Worm (Caenorhabditis elegans): ENCODE results near the gene srg-8.

The srg-8 gene

ce11 chrIII:6280070-6280596, 25.5 kb upstream of the srg-8 start, which contains the start of gene hmg-1.2 (continued):
- no peak for TF ChIP-seq lir-3 (tag; optimal IDR thresholded peaks at IDR 0.05)
- TF ChIP-seq hlh-30 (tag; optimal IDR thresholded peaks at IDR 0.05; ENCODE audit: insufficient read depth), result peak; percentile 93
- peak; percentile 88 for TF ChIP-seq nhr-28 (tag; optimal IDR thresholded peaks at IDR 0.05)
- TF ChIP-seq mes-2 (tag; optimal IDR thresholded peaks at IDR 0.05; ENCODE audit: poor library complexity, severe bottlenecking), result peak; percentile 66
- peak; percentile 84 for TF ChIP-seq T26A8.4 (GFP tag; IDR thresholded peaks at IDR 0.05)
- TF ChIP-seq ceh-20 (GFP tag; IDR thresholded peaks at IDR 0.05), result 0 out of 2 replicates have a peak, but pooled peaks have one; percentile 44
- no peak for TF ChIP-seq cey-2 (tag; optimal IDR thresholded peaks at IDR 0.05; ENCODE audit: borderline replicate concordance, insufficient read depth)
- TF ChIP-seq mdt-29 (GFP tag; IDR thresholded peaks at IDR 0.05), result no peak
- no peak for TF ChIP-seq nhr-41 (GFP tag; IDR thresholded peaks at IDR 0.05)
- TF ChIP-seq attf-4 (tag; optimal IDR thresholded peaks at IDR 0.05), result no peak
- TF ChIP-seq nhr-48 (tag; optimal IDR thresholded peaks at IDR 0.05), result peak; percentile 68
- TF ChIP-seq unc-62 (GFP tag; optimal IDR thresholded peaks at IDR 0.05 in 1 of 2), result peak in 1 of 2 experiments; percentile 99
- no peak for TF ChIP-seq unc-62 (tag; optimal IDR thresholded peaks at IDR 0.05)
- TF ChIP-seq duxl-1 (tag; optimal IDR thresholded peaks at IDR 0.05; ENCODE audit: poor library complexity), result no peak
- no peak for TF ChIP-seq ztf-11 (tag; optimal IDR thresholded peaks at IDR 0.05)
- no peak for TF ChIP-seq aly-2 (tag; optimal IDR thresholded peaks at IDR 0.05)
- TF ChIP-seq D1046.2 (GFP tag; IDR thresholded peaks at IDR 0.05), result no peak

- no peak for TF ChIP-seq zag-1 (tag; optimal IDR thresholded peaks at IDR 0.05)
- TF ChIP-seq spr-3 (GFP tag; optimal IDR thresholded peaks at IDR 0.05), result no peak
- no peak for TF ChIP-seq daf-19 (GFP tag; conservative IDR thresholded peaks at IDR 0.05)
These were observed 24.8 kb upstream of the srg-8 start for ce11 chrIII:6279453-6279852.

ce11 chrIII:6278301-6278827, 23.7 kb upstream of the srg-8 start, which contains the start of gene C18F10.7:
TSS of gene C18F10.7 (minus strand) at chrIII:6278351.
- TF ChIP-seq rbr-2 (tag; optimal IDR thresholded peaks at IDR 0.05) (peak; percentile 34), Y48G9A.11 (GFP tag; IDR thresholded peaks at IDR 0.05) (peak; percentile 53), unc-130 (GFP tag; optimal IDR thresholded peaks at IDR 0.05) (peak; percentile 61), egl-27 (tag; optimal IDR thresholded peaks at IDR 0.05) (no peak), dpl-1 (GFP tag; optimal IDR thresholded peaks at IDR 0.05) (peak; percentile 42), nhr-11 (tag; optimal IDR thresholded peaks at IDR 0.05) (no peak), F49E8.2 (tag; optimal IDR thresholded peaks at IDR 0.05; ENCODE audit: borderline replicate concordance) (peak; percentile 8), aha-1 (tag) (peak; percentile 94), hlh-11 (tag; optimal IDR thresholded peaks at IDR 0.05) (peak; percentile 69), fkh-10 (GFP tag; optimal IDR thresholded peaks at IDR 0.05) (peak; percentile 9), unc-62 (GFP tag; optimal IDR thresholded peaks at IDR 0.05 in 1 of 2) (peak in 1 of 2 experiments; percentile 70), unc-62 (tag; optimal IDR thresholded peaks at IDR 0.05) (no peak), nhr-6 (tag; optimal IDR thresholded peaks at IDR 0.05) (peak; percentile 21), php-3 (GFP tag; IDR thresholded peaks at IDR 0.05) (0 out of 2 replicates have a peak, but pooled peaks have one; percentile 31), pha-4 (GFP tag; IDR thresholded peaks at IDR 0.05) (no peak), pha-4 (tag; optimal IDR thresholded peaks at IDR 0.05) (peak; percentile 60), lin-15B (tag; optimal IDR thresholded peaks at IDR 0.05) (no peak), dmd-6 (GFP tag; IDR thresholded peaks at IDR 0.05) (peak; percentile 18; the same call in 1 of the 2 replicates), mes-2 (tag; optimal IDR thresholded peaks at IDR 0.05; ENCODE audit: poor library complexity, severe bottlenecking) (peak; percentile 49), hlh-30 (tag; optimal IDR thresholded peaks at IDR 0.05; ENCODE audit: insufficient read depth) (peak; percentile 95), nhr-28 (tag; optimal IDR thresholded peaks at IDR 0.05) (peak; percentile 25), lsy-2 (tag; optimal IDR thresholded peaks at IDR 0.05) (peak in 1 of 2 experiments; percentile 45), jun-1 (tag; optimal IDR thresholded peaks at IDR 0.05) (no peak), nhr-10 (tag; optimal IDR thresholded peaks at IDR 0.05) (no peak), spr-1 (tag; optimal IDR thresholded peaks at IDR 0.05) (peak; percentile 13), ceh-28 (tag; optimal IDR thresholded peaks at IDR 0.05) (no peak), mdl-1 (tag; optimal IDR thresholded peaks at IDR 0.05) (peak; percentile 84 to 94), hmg-1.1 (GFP tag; IDR thresholded peaks at IDR 0.05) (peak; percentile 69), nhr-102 (tag; optimal IDR thresholded peaks at IDR 0.05) (peak; percentile 1), unc-39 (tag; optimal IDR thresholded peaks at IDR 0.05) (no peak), arid-1 (GFP tag; conservative IDR thresholded peaks at IDR 0.05) (peak; percentile 53; the same call in 1 of the 2 replicates)

All from whole organism, L4 larva.